Worm (Caenorhabditis elegans): Measurements from ENCODE around the gene ech-5.

DNA sequence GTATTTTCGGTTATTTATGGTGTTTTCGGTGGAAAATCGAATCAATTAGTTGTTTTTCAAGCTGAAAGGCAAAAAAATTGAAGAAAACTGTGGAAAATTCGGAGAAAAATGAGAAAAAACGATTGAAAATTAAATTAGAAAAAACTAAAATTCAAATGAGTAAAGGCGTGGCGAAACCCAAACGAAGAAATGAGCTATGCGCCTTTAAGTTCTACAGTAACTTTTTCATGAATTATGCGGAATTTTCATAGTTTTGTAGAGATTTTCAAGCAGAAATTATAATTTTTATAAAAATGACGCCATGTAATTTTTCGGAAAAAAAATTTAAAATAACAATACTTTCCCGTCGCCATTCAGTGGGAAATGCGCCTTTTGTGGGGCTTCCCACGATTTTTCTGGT, 32.9 kb downstream of the ech-5 start:
- TF ChIP-seq ama-1 (optimal IDR thresholded peaks at IDR 0.05), result no peak
- TF ChIP-seq flt-1 (GFP tag; IDR thresholded peaks at IDR 0.05), result no peak
- no peak for TF ChIP-seq B0310.2 (tag; optimal IDR thresholded peaks at IDR 0.05)
- TF ChIP-seq hnd-1 (tag; optimal IDR thresholded peaks at IDR 0.05), result no peak
- TF ChIP-seq scrt-1 (GFP tag; IDR thresholded peaks at IDR 0.05), result no peak
- TF ChIP-seq ceh-13 (GFP tag; optimal IDR thresholded peaks at IDR 0.05), result no peak
- TF ChIP-seq aly-1 (tag; optimal IDR thresholded peaks at IDR 0.05), result no peak
- no peak for TF ChIP-seq ets-7 (tag; optimal IDR thresholded peaks at IDR 0.05)
- no peak for TF ChIP-seq sea-1 (GFP tag; conservative IDR thresholded peaks at IDR 0.05)
- no peak for TF ChIP-seq pes-1 (GFP tag; IDR thresholded peaks at IDR 0.05)
- no peak for TF ChIP-seq hmg-4 (GFP tag; optimal IDR thresholded peaks at IDR 0.05)
- no peak for TF ChIP-seq hmbx-1 (tag; optimal IDR thresholded peaks at IDR 0.05)
- TF ChIP-seq tra-4 (tag; optimal IDR thresholded peaks at IDR 0.05), result no peak
- no peak for TF ChIP-seq tbx-11 (GFP tag; IDR thresholded peaks at IDR 0.05)

Measured in whole organism, early embryonic.